Worm (Caenorhabditis elegans) whole organism, L3 larva: ENCODE results near the gene T13F2.2.
"Not testable (repeated sequence)": the region's sequence is repeated elsewhere in the genome, so short reads cannot be mapped to it uniquely, and the experiment has no call there.

Experiments used
- elt-1 ChIP-seq: fragments of 150-350 bp; optimal IDR thresholded peaks from 2 replicates; lab custom pipeline; 2014; ENCODE audit warnings: missing biosample characterization, missing genetic modification characterization
- eor-1 ChIP-seq, 2 experiments: fragments of 150-350 bp; optimal IDR thresholded peaks; 2 replicates each; lab custom pipeline; 2014 to 2018; ENCODE audit warnings: missing biosample characterization in 2 of 2, missing genetic modification characterization in 2 of 2
- mdl-1 ChIP-seq: fragments of 150-350 bp; optimal IDR thresholded peaks from 2 replicates; lab custom pipeline; 2014; ENCODE audit warnings: missing biosample characterization, missing genetic modification characterization
- nhr-11 ChIP-seq: fragments of 150-350 bp; optimal IDR thresholded peaks from 2 replicates; lab custom pipeline; 2014; ENCODE audit warnings: missing biosample characterization, missing genetic modification characterization
- nhr-23 ChIP-seq: fragments of 150-350 bp; optimal IDR thresholded peaks from 2 replicates; lab custom pipeline; 2014; ENCODE audit warnings: missing biosample characterization, missing genetic modification reagents, missing genetic modification characterization
- nhr-237 ChIP-seq: fragments of 150-350 bp; optimal IDR thresholded peaks from 2 replicates; lab custom pipeline; 2014; ENCODE audit warnings: missing biosample characterization, missing genetic modification characterization
- nhr-77 ChIP-seq: fragments of 150-350 bp; optimal IDR thresholded peaks from 2 replicates; lab custom pipeline; 2014; ENCODE audit warnings: missing biosample characterization, missing genetic modification characterization
- pha-4 ChIP-seq: fragments of 150-350 bp; optimal IDR thresholded peaks from 2 replicates; lab custom pipeline; 2014; ENCODE audit warnings: missing biosample characterization, missing genetic modification reagents, missing genetic modification characterization
- sea-2 ChIP-seq: fragments of 150-350 bp; sonication (generic microtip); optimal IDR thresholded peaks from 4 replicates; lab custom pipeline; 2014; ENCODE audit warnings: missing biosample characterization, missing genetic modification reagents, missing genetic modification characterization
- unc-62 ChIP-seq: fragments of 150-350 bp; sonication (generic microtip); optimal IDR thresholded peaks from 4 replicates; lab custom pipeline; 2014; ENCODE audit warnings: missing biosample characterization, missing genetic modification reagents, missing genetic modification characterization
- ztf-4 ChIP-seq: fragments of 150-350 bp; optimal IDR thresholded peaks from 2 replicates; lab custom pipeline; 2014; ENCODE audit warnings: missing biosample characterization, missing genetic modification characterization

DNA sequence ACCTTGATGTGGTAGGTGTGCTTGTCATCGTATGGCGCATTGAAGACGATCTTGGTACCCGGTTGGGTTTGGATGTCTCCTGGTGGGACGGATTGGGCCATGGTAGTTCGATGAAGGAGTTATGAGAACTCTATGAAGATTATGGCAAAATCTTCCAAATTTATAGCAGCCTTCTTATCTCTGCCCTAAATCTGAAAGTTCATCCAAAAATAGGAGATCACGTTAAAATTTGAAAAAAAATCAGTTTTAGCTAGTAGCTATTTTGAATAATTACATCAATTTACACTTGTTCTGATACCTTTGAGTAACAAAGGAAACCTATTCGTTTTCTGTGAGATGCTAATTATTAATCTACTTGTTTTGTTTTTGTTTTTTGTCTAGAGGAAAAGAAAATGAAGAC, 30.1 kb downstream of the T13F2.2 start, which contains the start of gene msp-79:
- TF ChIP-seq pha-4 (tag; lab: Kevin White, UChicago); unc-62; nhr-237 (tag; lab: Kevin White, UChicago); nhr-11; nhr-77 (tag; lab: Kevin White, UChicago); sea-2 (GFP tag; lab: Kevin White, UChicago); nhr-23 (tag; lab: Kevin White, UChicago); eor-1 (tag; optimal IDR thresholded peaks at IDR 0.05; lab: Kevin White, UChicago); ztf-4 (tag; lab: Kevin White, UChicago); mdl-1 (tag; lab: Kevin White, UChicago); elt-1 (tag; lab: Kevin White, UChicago): not testable (repeated sequence)
